Worm (Caenorhabditis elegans) whole organism, mixed stage, embryonic: Measurements from ENCODE around the gene sek-5.

Experiments
- cnd-1 ChIP-seq: fragments of 200-800 bp; sonication (Bioruptor generic); optimal IDR thresholded peaks from 2 replicates; lab custom pipeline; 2018; ENCODE audit warnings: mild to moderate bottlenecking, missing genetic modification characterization, missing compliant biosample characterization
- nhr-2 ChIP-seq: fragments of 150-350 bp; optimal IDR thresholded peaks from 2 replicates; lab custom pipeline; 2014; ENCODE audit warnings: missing biosample characterization, missing genetic modification characterization
- nhr-76 ChIP-seq: sonication (generic microtip); optimal IDR thresholded peaks from 2 replicates; lab custom pipeline; 2017; ENCODE audit warnings: missing biosample characterization, missing genetic modification characterization
- tbx-8 ChIP-seq: fragments of 200-800 bp; sonication (Bioruptor generic); optimal IDR thresholded peaks from 2 replicates; lab custom pipeline; 2018; ENCODE audit warnings: mild to moderate bottlenecking, missing genetic modification characterization, moderate library complexity, missing compliant biosample characterization
- unc-62 ChIP-seq: fragments of 150-350 bp; optimal IDR thresholded peaks from 2 replicates; lab custom pipeline; 2014; ENCODE audit warnings: missing biosample characterization, missing genetic modification reagents, missing genetic modification characterization
- ztf-11 ChIP-seq: fragments of 150-350 bp; optimal IDR thresholded peaks from 2 replicates; lab custom pipeline; 2014; ENCODE audit warnings: missing biosample characterization, missing genetic modification characterization

DNA sequence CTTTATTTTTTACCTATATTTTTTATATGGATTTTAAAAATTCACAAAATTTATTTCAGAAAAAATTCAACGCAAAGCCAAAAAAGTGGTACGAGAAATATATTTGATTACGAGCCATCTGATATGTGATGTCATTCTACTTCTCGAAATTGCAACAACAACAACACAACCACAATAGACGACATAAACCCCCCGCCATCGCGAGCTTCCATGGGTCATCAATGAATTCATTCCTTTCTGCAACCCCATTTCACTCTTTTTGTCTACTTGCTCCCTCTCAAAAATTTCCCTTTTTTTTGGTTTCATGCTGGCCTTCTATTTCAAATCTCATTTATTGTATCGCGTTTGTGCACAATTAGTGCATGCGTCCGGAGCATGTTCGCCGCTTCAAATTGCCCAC is 29.6 kb upstream of the sek-5 start:
- TF ChIP-seq unc-62 (GFP tag; lab: Kevin White, UChicago) (no peak), nhr-76 (tag; lab: Kevin White, UChicago) (no peak), nhr-2 (tag; lab: Kevin White, UChicago) (no peak), tbx-8 (GFP tag; lab: Kevin White, UChicago) (no peak), ztf-11 (tag; lab: Kevin White, UChicago) (no peak), cnd-1 (tag; lab: Kevin White, UChicago) (no peak)
